Worm (Caenorhabditis elegans) whole organism, L1 larva: ENCODE data around the gene Y42H9B.3.
A peak's percentile ranks its signal among the peaks of the same experiment; 100 is the strongest.

Experiments used
- C04F5.9 ChIP-seq: sonication (generic microtip); optimal IDR thresholded peaks from 2 replicates; lab custom pipeline; 2016; ENCODE audit warnings: missing genetic modification characterization, missing compliant biosample characterization
- Y116A8C.19 ChIP-seq: sonication (generic microtip); optimal IDR thresholded peaks from 2 replicates; lab custom pipeline; 2016; ENCODE audit warnings: missing compliant biosample characterization, missing genetic modification characterization, borderline replicate concordance
- aly-2 ChIP-seq: fragments of 150-350 bp; optimal IDR thresholded peaks from 2 replicates; lab custom pipeline; 2014; ENCODE audit warnings: missing biosample characterization, missing genetic modification characterization
- ama-1 ChIP-seq: fragments of 150-350 bp; optimal IDR thresholded peaks from 2 replicates; lab custom pipeline; 2014
- blmp-1 ChIP-seq: fragments of 150-350 bp; optimal IDR thresholded peaks from 2 replicates; lab custom pipeline; 2014; ENCODE audit warnings: missing biosample characterization, missing genetic modification characterization
- ceh-63 ChIP-seq: fragments of 200-800 bp; sonication (Bioruptor generic); optimal IDR thresholded peaks from 2 replicates; lab custom pipeline; 2018; ENCODE audit warnings: mild to moderate bottlenecking, missing genetic modification characterization, missing compliant biosample characterization
- ceh-82 ChIP-seq, 3 experiments: fragments of 150-350 bp in 1 of 3; sonication (generic microtip) in 2 of 3; optimal IDR thresholded peaks; 2 replicates each; lab custom pipeline; 2014 to 2017; ENCODE audit warnings: missing biosample characterization in 3 of 3, missing genetic modification characterization in 3 of 3
- ces-1 ChIP-seq: fragments of 150-350 bp; optimal IDR thresholded peaks from 2 replicates; lab custom pipeline; 2014; ENCODE audit warnings: missing biosample characterization, missing genetic modification reagents, missing genetic modification characterization
- dsc-1 ChIP-seq: sonication (generic microtip); optimal IDR thresholded peaks from 2 replicates; lab custom pipeline; 2016; ENCODE audit warnings: mild to moderate bottlenecking, missing genetic modification characterization, missing compliant biosample characterization
- efl-1 ChIP-seq, 4 experiments: fragments of 150-350 bp; optimal IDR thresholded peaks in 3 of 4; peaks in 1 of 4; 1 replicate in 1 of 4; 2 replicates in 3 of 4; lab custom pipeline; 2014; ENCODE audit warnings: missing biosample characterization in 2 of 4, missing genetic modification characterization in 2 of 4, missing genetic modification reagents in 2 of 4
- egl-27 ChIP-seq, 2 experiments: fragments of 150-350 bp in 1 of 2; sonication (generic microtip); optimal IDR thresholded peaks; 3 replicates each; lab custom pipeline; 2017 to 2018; ENCODE audit warnings: missing biosample characterization in 2 of 2, missing genetic modification characterization in 2 of 2, missing genetic modification reagents in 2 of 2
- elt-2 ChIP-seq: sonication (generic microtip); optimal IDR thresholded peaks from 2 replicates; lab custom pipeline; 2016; ENCODE audit warnings: missing genetic modification characterization, mild to moderate bottlenecking, inconsistent platforms, missing compliant biosample characterization, missing genetic modification reagents
- isw-1 ChIP-seq: fragments of 200-800 bp; sonication (Bioruptor generic); IDR thresholded peaks from 2 replicates; pipeline ENCODE4 v1.3.6; 2022; ENCODE audit warnings: missing genetic modification characterization, missing compliant biosample characterization
- lin-39 ChIP-seq: fragments of 150-350 bp; optimal IDR thresholded peaks from 2 replicates; lab custom pipeline; 2014; ENCODE audit warnings: missing biosample characterization, missing genetic modification reagents, missing genetic modification characterization
- lir-3 ChIP-seq: sonication (generic microtip); optimal IDR thresholded peaks from 2 replicates; lab custom pipeline; 2016; ENCODE audit warnings: mild to moderate bottlenecking, missing genetic modification characterization, moderate library complexity, missing compliant biosample characterization; ENCODE audit not compliant: poor library complexity
- lsy-2 ChIP-seq, 2 experiments: fragments of 150-350 bp; optimal IDR thresholded peaks; 2 replicates each; lab custom pipeline; 2014; ENCODE audit warnings: missing biosample characterization in 2 of 2, missing genetic modification characterization in 2 of 2
- mab-9 ChIP-seq: fragments of 200-800 bp; sonication (Bioruptor generic); IDR thresholded peaks from 2 replicates; pipeline ENCODE4 v1.3.6; 2022; ENCODE audit warnings: missing genetic modification reagents, missing genetic modification characterization, missing compliant biosample characterization
- mdl-1 ChIP-seq, 2 experiments: fragments of 150-350 bp; optimal IDR thresholded peaks; 2 replicates each; lab custom pipeline; 2014 to 2017; ENCODE audit warnings: missing biosample characterization in 2 of 2, missing genetic modification characterization in 2 of 2, inconsistent platforms in 1 of 2
- mef-2 ChIP-seq: fragments of 150-350 bp; optimal IDR thresholded peaks from 2 replicates; lab custom pipeline; 2014; ENCODE audit warnings: missing biosample characterization, missing genetic modification characterization
- nhr-19 ChIP-seq: fragments of 200-800 bp; sonication (Bioruptor generic); conservative IDR thresholded peaks from 2 replicates; pipeline ENCODE4 v1.3.6; 2022; ENCODE audit warnings: missing genetic modification characterization, missing compliant biosample characterization
- nhr-237 ChIP-seq: fragments of 150-350 bp; optimal IDR thresholded peaks from 2 replicates; lab custom pipeline; 2014; ENCODE audit warnings: missing biosample characterization, missing genetic modification characterization
- nhr-77 ChIP-seq: fragments of 150-350 bp; optimal IDR thresholded peaks from 2 replicates; lab custom pipeline; 2014; ENCODE audit warnings: missing biosample characterization, missing genetic modification characterization
- nhr-85 ChIP-seq: sonication (generic microtip); peaks from one replicate; lab custom pipeline; 2016; ENCODE audit warnings: missing genetic modification characterization, inconsistent platforms, missing compliant biosample characterization
- snpc-4 ChIP-seq: fragments of 150-350 bp; optimal IDR thresholded peaks from 2 replicates; lab custom pipeline; 2014; ENCODE audit warnings: missing biosample characterization, missing genetic modification characterization
- sox-4 ChIP-seq: sonication (generic microtip); optimal IDR thresholded peaks from 2 replicates; lab custom pipeline; 2016; ENCODE audit warnings: missing genetic modification characterization, missing compliant biosample characterization
- sptf-1 ChIP-seq: fragments of 150-350 bp; optimal IDR thresholded peaks from 2 replicates; lab custom pipeline; 2014; ENCODE audit warnings: missing biosample characterization, missing genetic modification characterization
- swsn-7 ChIP-seq: sonication (generic microtip); optimal IDR thresholded peaks from 2 replicates; lab custom pipeline; 2016; ENCODE audit warnings: missing genetic modification characterization, missing compliant biosample characterization
- tbx-2 ChIP-seq: sonication (generic microtip); optimal IDR thresholded peaks from 2 replicates; lab custom pipeline; 2016; ENCODE audit warnings: missing genetic modification characterization, missing compliant biosample characterization
- unc-30 ChIP-seq: sonication (generic microtip); optimal IDR thresholded peaks from 2 replicates; lab custom pipeline; 2017; ENCODE audit warnings: missing biosample characterization, missing genetic modification characterization
- unc-62 ChIP-seq: fragments of 150-350 bp; optimal IDR thresholded peaks from 2 replicates; lab custom pipeline; 2014; ENCODE audit warnings: missing biosample characterization, missing genetic modification reagents, missing genetic modification characterization
- unc-86 ChIP-seq: sonication (generic microtip); optimal IDR thresholded peaks from 2 replicates; lab custom pipeline; 2016; ENCODE audit warnings: missing genetic modification characterization, missing compliant biosample characterization
- xbp-1 ChIP-seq: sonication (generic microtip); optimal IDR thresholded peaks from 2 replicates; lab custom pipeline; 2016; ENCODE audit warnings: missing genetic modification characterization, missing compliant biosample characterization
- zip-4 ChIP-seq: fragments of 200-800 bp; sonication (Bioruptor generic); optimal IDR thresholded peaks from 2 replicates; lab custom pipeline; 2018; ENCODE audit warnings: mild to moderate bottlenecking, missing genetic modification characterization, moderate library complexity, missing compliant biosample characterization
- ztf-11 ChIP-seq, 2 experiments: sonication (generic microtip); optimal IDR thresholded peaks; 2 replicates each; lab custom pipeline; 2016 to 2017; ENCODE audit warnings: missing genetic modification characterization in 2 of 2, missing biosample characterization in 1 of 2, missing compliant biosample characterization in 1 of 2
- ztf-4 ChIP-seq: fragments of 150-350 bp; optimal IDR thresholded peaks from 2 replicates; lab custom pipeline; 2014; ENCODE audit warnings: missing biosample characterization, missing genetic modification characterization

Y42H9B.3 gene

DNA sequence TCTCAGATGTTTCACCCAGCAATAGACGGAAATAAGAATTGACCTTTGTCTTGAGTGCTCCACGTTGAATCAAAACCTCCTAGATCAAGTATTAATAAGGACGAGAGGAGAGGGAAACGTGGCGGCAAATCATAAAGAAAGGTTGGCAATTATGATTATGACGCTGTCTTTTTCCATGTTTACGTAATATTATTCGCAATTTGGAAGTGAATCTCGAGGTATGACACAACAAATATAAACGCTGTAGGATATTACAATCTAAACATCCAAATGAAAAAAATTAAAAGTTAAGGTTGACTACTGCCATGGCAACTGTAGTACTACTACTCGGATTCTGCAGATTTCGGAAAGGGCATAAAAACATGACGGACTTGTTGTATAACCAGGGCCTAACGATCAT lies 6.1 kb downstream of the Y42H9B.3 start:
- TF ChIP-seq ama-1 (no peak), nhr-19 (GFP tag; lab: Robert Waterston, UW) (no peak), swsn-7 (tag; lab: Kevin White, UChicago) (no peak)

DNA sequence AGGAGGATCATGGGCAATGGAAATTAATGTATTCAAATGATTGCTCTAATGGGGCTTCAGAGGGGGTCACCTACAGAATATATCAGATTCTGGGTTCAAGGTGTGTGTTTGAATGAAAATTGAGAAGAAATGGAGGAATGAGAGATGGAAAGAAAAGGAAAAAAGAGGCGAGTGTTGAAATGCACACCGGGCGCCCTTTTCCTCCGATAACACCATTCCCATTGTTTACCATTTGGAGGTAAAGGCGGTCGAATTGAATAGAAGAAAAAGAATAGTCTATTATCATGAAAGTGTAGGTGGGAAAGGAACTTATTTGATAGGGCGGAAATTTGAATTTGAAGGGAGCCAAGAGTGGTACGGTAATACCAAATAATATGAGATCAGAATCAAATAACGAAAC lies 6.9 kb downstream of the Y42H9B.3 start:
- no peak for TF ChIP-seq unc-62 (GFP tag; lab: Kevin White, UChicago)
- no peak for TF ChIP-seq lir-3 (tag; lab: Kevin White, UChicago)
- TF ChIP-seq elt-2, result peak; percentile 18
- no peak for TF ChIP-seq ztf-11 (tag; optimal IDR thresholded peaks at IDR 0.05; lab: Kevin White, UChicago)

DNA sequence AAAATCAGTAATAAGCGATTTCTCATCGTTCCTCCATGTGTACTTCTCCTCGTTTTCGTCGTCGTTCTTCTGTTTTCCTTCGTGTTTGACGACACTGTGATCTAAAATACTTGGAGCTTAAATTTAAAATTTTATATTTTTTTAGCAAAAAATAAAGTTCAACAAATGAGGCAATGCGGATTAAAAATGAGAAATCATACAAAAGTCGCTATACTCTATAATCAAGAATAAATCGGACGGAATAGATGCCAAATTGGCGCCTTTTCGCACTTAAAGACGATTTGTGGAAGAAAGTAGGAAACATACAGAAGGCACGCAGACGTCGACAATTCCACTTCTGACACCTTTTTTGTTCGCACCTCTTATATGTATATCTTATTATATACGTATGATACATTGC lies 8.2 kb downstream of the Y42H9B.3 start, which contains the start of gene rig-4:
rig-4 (minus strand) TSS at position 101 of the 400 bp plus-strand sequence.
- TF ChIP-seq sox-4 (tag; lab: Kevin White, UChicago), result no peak
- TF ChIP-seq isw-1 (GFP tag; lab: Robert Waterston, UW), result no peak
- no peak for TF ChIP-seq nhr-77 (tag; lab: Kevin White, UChicago)
- TF ChIP-seq tbx-2 (tag; lab: Kevin White, UChicago), result no peak
- no peak for TF ChIP-seq mdl-1 (tag; optimal IDR thresholded peaks at IDR 0.05; lab: Kevin White, UChicago)
- TF ChIP-seq Y116A8C.19 (tag; lab: Kevin White, UChicago), result no peak
- no peak for TF ChIP-seq snpc-4 (tag; lab: Kevin White, UChicago)
- TF ChIP-seq unc-30 (tag; lab: Kevin White, UChicago), result no peak

DNA sequence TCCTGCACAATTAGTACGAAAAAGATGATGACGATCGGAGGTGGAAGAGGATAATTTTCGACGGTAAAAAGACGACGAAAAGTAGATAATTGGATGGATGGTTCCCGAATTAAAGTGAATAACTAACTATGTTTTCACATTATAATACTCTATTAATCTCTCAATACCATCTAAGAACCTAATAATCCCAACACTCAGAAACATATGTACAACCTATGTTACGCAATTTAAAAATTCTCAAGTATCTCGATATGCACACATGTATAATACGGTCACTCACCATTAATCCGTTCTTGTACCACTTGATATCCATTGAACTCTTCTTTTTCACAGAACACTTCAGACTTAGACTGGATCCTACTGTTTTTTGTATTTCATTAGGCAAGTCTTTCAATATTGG lies 11.5 kb downstream of the Y42H9B.3 start:
- TF ChIP-seq aly-2 (tag; lab: Kevin White, UChicago), result no peak
- TF ChIP-seq sptf-1 (tag; lab: Kevin White, UChicago), result no peak
- TF ChIP-seq ceh-63 (GFP tag; lab: Kevin White, UChicago), result no peak
- TF ChIP-seq ceh-82 (tag; optimal IDR thresholded peaks at IDR 0.05; lab: Kevin White, UChicago), result no peak
- no peak for TF ChIP-seq mef-2
- no peak for TF ChIP-seq tbx-2 (tag; lab: Kevin White, UChicago)
- TF ChIP-seq egl-27 (tag; optimal IDR thresholded peaks at IDR 0.05; lab: Kevin White, UChicago), result no peak
- TF ChIP-seq ces-1 (GFP tag; lab: Kevin White, UChicago), result no peak
- TF ChIP-seq nhr-237, result no peak
- no peak for TF ChIP-seq mab-9 (GFP tag; lab: Robert Waterston, UW)
- no peak for TF ChIP-seq lsy-2 (tag; optimal IDR thresholded peaks at IDR 0.05; lab: Kevin White, UChicago)
- TF ChIP-seq C04F5.9, result no peak
- no peak for TF ChIP-seq xbp-1 (tag; lab: Kevin White, UChicago)
- TF ChIP-seq blmp-1, result peak; percentile 43
- TF ChIP-seq nhr-85 (tag; lab: Kevin White, UChicago), result peak; percentile 75
- no peak for TF ChIP-seq unc-86 (tag; lab: Kevin White, UChicago)

DNA sequence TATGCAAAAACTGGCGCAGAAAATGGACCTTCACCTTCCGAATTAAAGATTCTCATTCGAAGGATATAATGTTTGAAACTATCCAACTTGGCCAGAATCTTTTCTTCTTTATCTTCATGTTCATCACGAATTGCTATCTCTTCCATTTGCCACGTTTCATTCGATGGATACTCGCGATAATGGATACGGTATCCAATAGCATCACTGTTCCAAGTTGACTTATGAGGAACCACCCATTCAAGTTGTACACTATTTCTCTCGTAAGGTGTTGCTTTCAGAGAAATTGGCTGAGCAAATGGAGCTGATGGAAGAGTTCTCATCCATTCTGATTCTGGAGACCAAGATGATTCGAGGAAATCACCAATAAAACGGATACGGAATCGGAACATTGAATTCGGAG lies 17.5 kb downstream of the Y42H9B.3 start:
- TF ChIP-seq dsc-1 (tag; lab: Kevin White, UChicago) (no peak), efl-1 (optimal IDR thresholded peaks at IDR 0.05; lab: Kevin White, UChicago) (no peak), efl-1 (GFP tag; optimal IDR thresholded peaks at IDR 0.05 in 1 of 2; lab: Kevin White, UChicago) (peak in 1 of 2 experiments; percentile 51)
- TF ChIP-seq, all 84 proteins: peak for 1

DNA sequence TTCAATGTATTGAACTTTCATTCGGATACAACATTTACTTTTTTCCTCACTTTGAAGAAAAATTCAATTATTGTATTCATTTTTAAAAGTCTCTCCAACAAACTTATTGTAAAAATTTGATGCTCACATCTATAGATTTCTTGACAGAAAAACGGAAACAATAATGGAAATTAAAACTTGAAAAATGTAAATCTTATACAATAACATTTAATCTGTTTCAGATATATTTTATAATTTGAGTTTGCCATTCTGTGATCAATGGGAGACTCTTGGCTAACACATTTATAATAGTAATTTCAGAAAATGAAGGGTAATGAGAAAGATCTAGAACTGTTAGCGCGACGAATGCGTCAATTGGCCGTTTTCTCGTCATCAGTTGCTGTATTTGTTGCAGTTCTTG lies 23.8 kb downstream of the Y42H9B.3 start, which contains the start of gene col-115:
col-115 (plus strand) TSS at position 301 of the 400 bp plus-strand sequence.
- no peak for TF ChIP-seq lin-39 (tag; lab: Kevin White, UChicago)
- no peak for TF ChIP-seq ztf-4 (tag; lab: Kevin White, UChicago)
- TF ChIP-seq zip-4 (GFP tag; lab: Kevin White, UChicago), result no peak
- TF ChIP-seq elt-2, result no peak
